Worm (Caenorhabditis elegans) whole organism, early embryonic: ENCODE data around the gene uev-2.

Source experiments
- F13C5.2 ChIP-seq: sonication (generic microtip); optimal IDR thresholded peaks from 2 replicates; lab custom pipeline; 2017; ENCODE audit warnings: mild to moderate bottlenecking, missing genetic modification characterization, inconsistent platforms, missing compliant biosample characterization
- ama-1 ChIP-seq: fragments of 150-350 bp; optimal IDR thresholded peaks from 2 replicates; lab custom pipeline; 2014
- ceh-13 ChIP-seq: fragments of 200-800 bp; sonication (Bioruptor generic); optimal IDR thresholded peaks from 2 replicates; lab custom pipeline; 2018; ENCODE audit warnings: mild to moderate bottlenecking, missing genetic modification characterization, missing compliant biosample characterization
- ceh-36 ChIP-seq: sonication (generic microtip); optimal IDR thresholded peaks from 2 replicates; lab custom pipeline; 2016; ENCODE audit warnings: missing genetic modification characterization, inconsistent platforms, missing compliant biosample characterization
- flt-1 ChIP-seq: fragments of 200-800 bp; sonication (Bioruptor generic); IDR thresholded peaks from 2 replicates; pipeline ENCODE4 v1.3.6; 2022; ENCODE audit warnings: missing genetic modification characterization, missing compliant biosample characterization
- hmbx-1 ChIP-seq: sonication (generic microtip); optimal IDR thresholded peaks from 2 replicates; lab custom pipeline; 2016; ENCODE audit warnings: mild to moderate bottlenecking, missing genetic modification characterization, missing compliant biosample characterization
- hnd-1 ChIP-seq: sonication (generic microtip); optimal IDR thresholded peaks from 2 replicates; lab custom pipeline; 2016; ENCODE audit warnings: missing genetic modification characterization, missing compliant biosample characterization
- pes-1 ChIP-seq: fragments of 200-800 bp; sonication (Bioruptor generic); IDR thresholded peaks from 2 replicates; pipeline ENCODE4 v1.3.6; 2022; ENCODE audit warnings: missing genetic modification reagents, missing genetic modification characterization, missing compliant biosample characterization
- sea-1 ChIP-seq: fragments of 200-800 bp; sonication (Bioruptor generic); conservative IDR thresholded peaks from 2 replicates; pipeline ENCODE4 v1.3.6; 2022; ENCODE audit warnings: missing genetic modification characterization, missing compliant biosample characterization
- tbx-11 ChIP-seq: fragments of 200-800 bp; sonication (Bioruptor generic); IDR thresholded peaks from 2 replicates; pipeline ENCODE4 v1.3.6; 2022; ENCODE audit warnings: missing genetic modification characterization, missing compliant biosample characterization
- tbx-37 ChIP-seq: fragments of 200-800 bp; sonication (Bioruptor generic); conservative IDR thresholded peaks from 2 replicates; pipeline ENCODE4 v1.3.6; 2022; ENCODE audit warnings: missing genetic modification reagents, missing genetic modification characterization, missing compliant biosample characterization
- tra-4 ChIP-seq: sonication (generic microtip); optimal IDR thresholded peaks from 2 replicates; lab custom pipeline; 2017; ENCODE audit warnings: missing genetic modification characterization, missing compliant biosample characterization

DNA sequence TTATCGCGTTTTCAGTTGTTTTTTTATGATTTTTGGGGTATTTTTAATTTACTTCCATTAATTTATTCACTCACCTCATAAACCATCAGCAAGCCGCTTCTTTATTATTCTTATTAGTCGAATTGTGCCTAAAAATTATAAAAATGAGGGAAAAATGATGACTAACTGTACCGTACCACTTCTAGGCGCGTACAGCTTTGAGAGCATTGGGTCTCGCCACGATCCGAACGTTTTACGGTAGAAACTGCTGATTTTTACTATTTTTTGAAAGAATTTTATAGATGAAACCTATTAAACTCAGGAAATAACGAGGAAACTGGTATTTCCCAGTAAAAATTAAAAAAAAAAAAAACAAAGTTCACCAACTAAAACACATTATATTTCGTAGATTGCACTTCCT is 39.9 kb upstream of the uev-2 start, which contains the start of gene D1044.6:
- TF ChIP-seq hnd-1 (no peak), ama-1 (lab: Kevin White, UChicago) (no peak), flt-1 (no peak), F13C5.2 (tag; lab: Kevin White, UChicago) (no peak), tra-4 (tag; lab: Kevin White, UChicago) (no peak), tbx-11 (no peak), pes-1 (no peak), ceh-36 (no peak), sea-1 (GFP tag; lab: Robert Waterston, UW) (no peak), hmbx-1 (no peak), tbx-37 (GFP tag; lab: Robert Waterston, UW) (no peak), ceh-13 (GFP tag; lab: Kevin White, UChicago) (no peak)
